Worm (Caenorhabditis elegans) whole organism, L2 larva: ENCODE measurements around the gene viro-2.

Source experiments
- egl-27 ChIP-seq: sonication (generic microtip); optimal IDR thresholded peaks from 3 replicates; lab custom pipeline; 2017; ENCODE audit warnings: missing biosample characterization, missing genetic modification reagents, missing genetic modification characterization
- ztf-4 ChIP-seq: fragments of 150-350 bp; optimal IDR thresholded peaks from 2 replicates; lab custom pipeline; 2014; ENCODE audit warnings: missing biosample characterization, missing genetic modification characterization

DNA sequence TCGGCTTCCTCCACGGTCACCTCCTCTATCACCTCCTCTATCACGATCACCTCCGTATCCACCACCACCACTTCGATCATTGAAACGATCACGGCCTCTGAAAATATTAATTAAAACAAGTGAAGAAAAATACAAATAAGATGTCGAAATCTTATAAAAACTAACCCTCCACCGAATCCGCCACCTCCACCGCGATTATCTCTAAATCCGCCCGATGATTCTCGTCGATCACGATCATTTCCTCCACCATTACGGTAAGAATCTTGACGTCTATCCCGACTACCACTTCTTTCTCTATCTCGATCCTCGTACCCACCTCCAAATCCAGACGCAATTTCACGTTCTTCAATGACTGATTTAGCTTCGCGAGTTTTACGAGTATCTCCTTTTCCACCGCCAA lies 30.5 kb downstream of the viro-2 start:
- TF ChIP-seq ztf-4 (tag; lab: Kevin White, UChicago) (no peak), egl-27 (tag; lab: Kevin White, UChicago) (no peak)
